Fruit fly (Drosophila melanogaster) whole organism, embryonic: ENCODE measurements around the gene dj-1beta.
A peak's percentile ranks its signal among the peaks of the same experiment; 100 is the strongest.

Source experiments
- BEAF-32 ChIP-seq: fragments of 200-800 bp; sonication (Bioruptor generic); optimal IDR thresholded peaks from 3 replicates; lab custom pipeline; 2017; ENCODE audit warnings: missing biosample characterization, missing genetic modification characterization, mild to moderate bottlenecking, moderate library complexity, missing genetic modification reagents
- Bgb ChIP-seq: fragments of 200-800 bp; sonication (Bioruptor generic); IDR thresholded peaks from 2 replicates; pipeline ENCODE4 v1.3.6; 2022; ENCODE audit warnings: missing biosample characterization, missing genetic modification characterization; ENCODE audit not compliant: partially characterized antibody
- CG10274 ChIP-seq: fragments of 200-800 bp; sonication (Bioruptor generic); optimal IDR thresholded peaks from 3 replicates; lab custom pipeline; 2017; ENCODE audit warnings: missing biosample characterization, mild to moderate bottlenecking, missing genetic modification characterization
- CG11085 ChIP-seq: fragments of 200-800 bp; sonication (Bioruptor generic); IDR thresholded peaks from 2 replicates; pipeline ENCODE4 v1.3.6; 2022; ENCODE audit warnings: missing biosample characterization, missing genetic modification characterization
- CG11695 ChIP-seq: fragments of 200-800 bp; sonication (Bioruptor generic); IDR thresholded peaks from 3 replicates; pipeline ENCODE4 v1.3.6; 2022; ENCODE audit warnings: missing biosample characterization, missing genetic modification characterization
- CG13775 ChIP-seq: fragments of 200-800 bp; sonication (Bioruptor generic); optimal IDR thresholded peaks from 3 replicates; lab custom pipeline; 2017; ENCODE audit warnings: missing biosample characterization, mild to moderate bottlenecking, missing genetic modification characterization
- CG14441 ChIP-seq: fragments of 200-800 bp; sonication (Bioruptor generic); IDR thresholded peaks from 2 replicates; pipeline ENCODE4 v1.3.6; 2022; ENCODE audit warnings: missing biosample characterization, missing genetic modification characterization
- CG16813 ChIP-seq: fragments of 200-800 bp; sonication (Bioruptor generic); IDR thresholded peaks from 3 replicates; pipeline ENCODE4 v1.3.6; 2022; ENCODE audit warnings: missing biosample characterization, missing genetic modification characterization; ENCODE audit not compliant: partially characterized antibody
- CG16863 ChIP-seq: fragments of 200-800 bp; sonication (Bioruptor generic); optimal IDR thresholded peaks from 3 replicates; lab custom pipeline; 2016; ENCODE audit warnings: missing biosample characterization, missing genetic modification characterization
- CG17328 ChIP-seq: fragments of 200-800 bp; sonication (Bioruptor generic); IDR thresholded peaks from 2 replicates; pipeline ENCODE4 v1.3.6; 2022; ENCODE audit warnings: missing biosample characterization, missing genetic modification characterization
- CG18011 ChIP-seq: fragments of 200-800 bp; sonication (Bioruptor generic); optimal IDR thresholded peaks from 2 replicates; lab custom pipeline; 2017; ENCODE audit warnings: missing biosample characterization, missing genetic modification characterization, mild to moderate bottlenecking, moderate library complexity, missing genotype
- CG2120 ChIP-seq: fragments of 200-800 bp; sonication (Bioruptor generic); optimal IDR thresholded peaks from 3 replicates; lab custom pipeline; 2016; ENCODE audit warnings: missing biosample characterization, missing genetic modification characterization
- CG2202 ChIP-seq: fragments of 200-800 bp; sonication (Bioruptor generic); optimal IDR thresholded peaks from 2 replicates; lab custom pipeline; 2018; ENCODE audit warnings: missing biosample characterization, mild to moderate bottlenecking, missing genetic modification characterization
- CG30431 ChIP-seq: fragments of 200-800 bp; sonication (Bioruptor generic); optimal IDR thresholded peaks from 2 replicates; lab custom pipeline; 2017; ENCODE audit warnings: missing biosample characterization, missing genetic modification characterization
- CG3995 ChIP-seq: fragments of 200-800 bp; sonication (Bioruptor generic); optimal IDR thresholded peaks from 3 replicates; lab custom pipeline; 2016; ENCODE audit warnings: missing biosample characterization, missing genetic modification characterization
- CG43689 ChIP-seq: fragments of 200-800 bp; sonication (Bioruptor generic); IDR thresholded peaks from 2 replicates; pipeline ENCODE4 v1.3.6; 2022; ENCODE audit warnings: missing biosample characterization, missing genetic modification characterization
- CG4617 ChIP-seq: fragments of 200-800 bp; sonication (Bioruptor generic); optimal IDR thresholded peaks from 3 replicates; lab custom pipeline; 2016; ENCODE audit warnings: missing biosample characterization, missing genetic modification characterization, borderline replicate concordance
- CG5245 ChIP-seq: fragments of 200-800 bp; sonication (Bioruptor generic); optimal IDR thresholded peaks from 3 replicates; lab custom pipeline; 2016; ENCODE audit warnings: missing biosample characterization, missing genetic modification characterization
- CG9437 ChIP-seq: fragments of 200-800 bp; sonication (Bioruptor generic); optimal IDR thresholded peaks from 2 replicates; lab custom pipeline; 2018; ENCODE audit warnings: missing biosample characterization, mild to moderate bottlenecking, missing genetic modification characterization
- CG9727 ChIP-seq: fragments of 200-800 bp; sonication (Bioruptor generic); optimal IDR thresholded peaks from 3 replicates; lab custom pipeline; 2017; ENCODE audit warnings: missing biosample characterization, mild to moderate bottlenecking, missing genetic modification characterization
- CHES-1-like ChIP-seq: fragments of 200-800 bp; sonication (Bioruptor generic); optimal IDR thresholded peaks from 2 replicates; lab custom pipeline; 2016; ENCODE audit warnings: missing biosample characterization, missing genetic modification characterization
- D19B ChIP-seq: fragments of 200-800 bp; sonication (Bioruptor generic); optimal IDR thresholded peaks from 2 replicates; lab custom pipeline; 2017; ENCODE audit warnings: missing biosample characterization, mild to moderate bottlenecking, missing genetic modification characterization
- Drgx ChIP-seq: fragments of 200-800 bp; sonication (Bioruptor generic); IDR thresholded peaks from 2 replicates; pipeline ENCODE4 v1.3.6; 2022; ENCODE audit warnings: missing biosample characterization, missing genetic modification characterization
- Elba2 ChIP-seq: fragments of 200-800 bp; sonication (Bioruptor generic); optimal IDR thresholded peaks from 3 replicates; lab custom pipeline; 2016; ENCODE audit warnings: missing biosample characterization, missing genetic modification characterization
- HmgD ChIP-seq: fragments of 200-800 bp; sonication (Bioruptor generic); optimal IDR thresholded peaks from 3 replicates; lab custom pipeline; 2016; ENCODE audit warnings: missing biosample characterization, missing genetic modification characterization
- Hmx ChIP-seq: fragments of 200-800 bp; sonication (Bioruptor generic); optimal IDR thresholded peaks from 2 replicates; lab custom pipeline; 2016; ENCODE audit warnings: missing biosample characterization, missing genetic modification characterization
- MBD-R2 ChIP-seq: fragments of 200-800 bp; sonication (Bioruptor generic); IDR thresholded peaks from 2 replicates; pipeline ENCODE4 v1.3.6; 2022; ENCODE audit warnings: missing biosample characterization, missing genetic modification characterization
- Med ChIP-seq: fragments of 200-800 bp; sonication (Bioruptor generic); peaks from one replicate; lab custom pipeline; 2016; ENCODE audit warnings: missing biosample characterization, missing genetic modification characterization, mild to moderate bottlenecking, inconsistent platforms, moderate library complexity
- Neu2 ChIP-seq: fragments of 200-800 bp; sonication (Bioruptor generic); optimal IDR thresholded peaks from 3 replicates; lab custom pipeline; 2016; ENCODE audit warnings: missing biosample characterization, missing genetic modification characterization, borderline replicate concordance
- Rx ChIP-seq: fragments of 200-800 bp; sonication (Bioruptor generic); IDR thresholded peaks from 2 replicates; pipeline ENCODE4 v1.3.6; 2022; ENCODE audit warnings: missing biosample characterization, missing genetic modification characterization
- bowl ChIP-seq: fragments of 200-800 bp; sonication (Bioruptor generic); IDR thresholded peaks from 2 replicates; pipeline ENCODE4 v1.3.6; 2022; ENCODE audit warnings: missing biosample characterization, missing genetic modification characterization
- bsh ChIP-seq, 2 experiments: fragments of 200-800 bp; sonication (Bioruptor generic); optimal IDR thresholded peaks; 2 replicates each; lab custom pipeline; 2017 to 2018; ENCODE audit warnings: mild to moderate bottlenecking in 2 of 2, missing biosample characterization in 2 of 2, missing genetic modification characterization in 2 of 2, moderate library complexity in 1 of 2
- corto ChIP-seq: fragments of 200-800 bp; sonication (Bioruptor generic); optimal IDR thresholded peaks from 2 replicates; lab custom pipeline; 2016; ENCODE audit warnings: missing biosample characterization, mild to moderate bottlenecking, missing genetic modification characterization, moderate library complexity
- da ChIP-seq: fragments of 200-800 bp; sonication (Bioruptor generic); optimal IDR thresholded peaks from 2 replicates; lab custom pipeline; 2016; ENCODE audit warnings: missing biosample characterization, missing genetic modification characterization
- dimm ChIP-seq: fragments of 200-800 bp; sonication (Bioruptor generic); IDR thresholded peaks from 2 replicates; pipeline ENCODE4 v1.3.6; 2022; ENCODE audit warnings: missing biosample characterization, missing genetic modification characterization
- dpn ChIP-seq, 2 experiments: fragments of 200-800 bp; sonication (Bioruptor generic); optimal IDR thresholded peaks; 3 replicates each; lab custom pipeline; 2016; ENCODE audit warnings: missing biosample characterization in 2 of 2, missing genetic modification characterization in 2 of 2
- fd102C ChIP-seq: fragments of 200-800 bp; sonication (Bioruptor generic); optimal IDR thresholded peaks from 2 replicates; lab custom pipeline; 2018; ENCODE audit warnings: missing biosample characterization, mild to moderate bottlenecking, missing genetic modification characterization, moderate library complexity
- gcm2 ChIP-seq: fragments of 200-800 bp; sonication (Bioruptor generic); optimal IDR thresholded peaks from 2 replicates; lab custom pipeline; 2016; ENCODE audit warnings: missing biosample characterization, missing genetic modification characterization
- ind ChIP-seq: fragments of 200-800 bp; sonication (Bioruptor generic); optimal IDR thresholded peaks from 3 replicates; lab custom pipeline; 2016; ENCODE audit warnings: missing biosample characterization, missing genetic modification characterization
- kah ChIP-seq: fragments of 200-800 bp; sonication (Bioruptor generic); optimal IDR thresholded peaks from 2 replicates; lab custom pipeline; 2018; ENCODE audit warnings: missing biosample characterization, mild to moderate bottlenecking, missing genetic modification characterization
- lbe ChIP-seq: fragments of 200-800 bp; sonication (Bioruptor generic); optimal IDR thresholded peaks from 2 replicates; lab custom pipeline; 2016; ENCODE audit warnings: missing biosample characterization, mild to moderate bottlenecking, missing genetic modification characterization
- luna ChIP-seq: fragments of 200-800 bp; sonication (Bioruptor generic); optimal IDR thresholded peaks from 2 replicates; lab custom pipeline; 2016; ENCODE audit warnings: missing biosample characterization, missing genetic modification characterization
- nerfin-2 ChIP-seq: fragments of 200-800 bp; sonication (Bioruptor generic); IDR thresholded peaks from 2 replicates; pipeline ENCODE4 v1.3.6; 2022; ENCODE audit warnings: missing biosample characterization, missing genetic modification characterization; ENCODE audit not compliant: partially characterized antibody
- pnt ChIP-seq: fragments of 200-800 bp; sonication (Bioruptor generic); optimal IDR thresholded peaks from 3 replicates; lab custom pipeline; 2016; ENCODE audit warnings: missing biosample characterization, missing genetic modification characterization
- repo ChIP-seq: fragments of 200-800 bp; sonication (Bioruptor generic); optimal IDR thresholded peaks from 2 replicates; lab custom pipeline; 2016; ENCODE audit warnings: missing biosample characterization, missing genetic modification characterization
- scrt ChIP-seq: fragments of 200-800 bp; sonication (Bioruptor generic); optimal IDR thresholded peaks from 2 replicates; lab custom pipeline; 2018; ENCODE audit warnings: missing biosample characterization, mild to moderate bottlenecking, missing genetic modification characterization, moderate library complexity
- ssp ChIP-seq: fragments of 200-800 bp; sonication (Bioruptor generic); IDR thresholded peaks from 2 replicates; pipeline ENCODE4 v1.3.6; 2022; ENCODE audit warnings: missing biosample characterization, missing genetic modification characterization
- trem ChIP-seq: fragments of 200-800 bp; optimal IDR thresholded peaks from 3 replicates; lab custom pipeline; 2019; ENCODE audit warnings: missing biosample characterization, mild to moderate bottlenecking, missing genetic modification characterization, moderate library complexity
- unc-4 ChIP-seq: fragments of 200-800 bp; sonication (Bioruptor generic); IDR thresholded peaks from 2 replicates; pipeline ENCODE4 v1.3.6; 2022; ENCODE audit warnings: missing biosample characterization, missing genetic modification characterization; ENCODE audit not compliant: partially characterized antibody
- zen2 ChIP-seq: fragments of 200-800 bp; sonication (Bioruptor generic); IDR thresholded peaks from 3 replicates; pipeline ENCODE4 v1.3.6; 2022; ENCODE audit warnings: missing biosample characterization, missing genetic modification characterization; ENCODE audit not compliant: partially characterized antibody

Gene dj-1beta

dm6 chr3R:30781661-30782120, 25.2 kb upstream of the dj-1beta start (continued):
- TF ChIP-seq fd102C (peak; percentile 85), CG2202 (tag; lab: Kevin White, UChicago) (peak; percentile 82), trem (tag; lab: Kevin White, UChicago) (peak; percentile 90), lbe (peak; percentile 70), CG9727 (peak; percentile 96), CG14441 (GFP tag; lab: Robert Waterston, UW) (peak; percentile 95), zen2 (GFP tag; lab: Robert Waterston, UW) (no peak), Neu2 (peak; percentile 95), CG2120 (GFP tag; lab: Kevin White, UChicago) (peak; percentile 95), D19B (GFP tag; lab: Kevin White, UChicago) (peak; percentile 76), CG3995 (GFP tag; lab: Kevin White, UChicago) (peak; percentile 62), kah (GFP tag; lab: Kevin White, UChicago) (peak; percentile 75), CG16813 (GFP tag; lab: Robert Waterston, UW) (no peak), CG18011 (GFP tag; lab: Kevin White, UChicago) (peak; percentile 71), CG30431 (GFP tag; lab: Kevin White, UChicago) (peak; percentile 92), dpn (GFP tag; optimal IDR thresholded peaks at IDR 0.05; lab: Kevin White, UChicago) (peak; percentile 96), ind (GFP tag; lab: Kevin White, UChicago) (peak; percentile 94), gcm2 (peak; percentile 76), Drgx (peak; percentile 92), CG5245 (GFP tag; lab: Kevin White, UChicago) (peak; percentile 95), nerfin-2 (GFP tag; lab: Robert Waterston, UW) (no peak), CG10274 (GFP tag; lab: Kevin White, UChicago) (peak; percentile 74), MBD-R2 (GFP tag; lab: Robert Waterston, UW) (peak; percentile 88; the same call in 1 of the 2 replicates), repo (peak; percentile 93), CG17328 (peak; percentile 97), CG43689 (GFP tag; lab: Robert Waterston, UW) (peak; percentile 83), Hmx (no peak), CG16863 (GFP tag; lab: Kevin White, UChicago) (peak; percentile 93), dimm (GFP tag; lab: Robert Waterston, UW) (no peak; the same call in 1 of the 2 replicates), BEAF-32 (GFP tag; lab: Kevin White, UChicago) (no peak), corto (GFP tag; lab: Kevin White, UChicago) (peak; percentile 72), CG11085 (peak; percentile 79), pnt (GFP tag; lab: Kevin White, UChicago) (peak; percentile 96), Bgb (GFP tag; lab: Robert Waterston, UW) (no peak), Med (GFP tag; lab: Kevin White, UChicago) (peak; percentile 99), Rx (GFP tag; lab: Robert Waterston, UW) (peak; percentile 89), CG11695 (GFP tag; lab: Robert Waterston, UW) (peak; percentile 94), Elba2 (GFP tag; lab: Kevin White, UChicago) (peak; percentile 84), CG4617 (GFP tag; lab: Kevin White, UChicago) (peak; percentile 86), scrt (GFP tag; lab: Kevin White, UChicago) (peak; percentile 84), HmgD (GFP tag; lab: Kevin White, UChicago) (peak; percentile 87), ssp (peak; percentile 88), unc-4 (GFP tag; lab: Robert Waterston, UW) (no peak), CG13775 (GFP tag; lab: Kevin White, UChicago) (peak; percentile 89), CHES-1-like (GFP tag; lab: Kevin White, UChicago) (peak; percentile 92), da (GFP tag; lab: Kevin White, UChicago) (peak; percentile 84), CG9437 (GFP tag; lab: Kevin White, UChicago) (peak; percentile 82), luna (GFP tag; lab: Kevin White, UChicago) (peak; percentile 87), bsh (GFP tag; optimal IDR thresholded peaks at IDR 0.05; lab: Kevin White, UChicago) (peak; percentile 83 to 96), bowl (GFP tag; lab: Robert Waterston, UW) (peak; percentile 29; the same call in 1 of the 2 replicates)
